Worm (Caenorhabditis elegans) whole organism, young adult: Measurements from ENCODE around the gene dgk-2.

Source experiments
- F33H1.4 ChIP-seq: fragments of 200-800 bp; sonication (Bioruptor generic); IDR thresholded peaks from 2 replicates; pipeline ENCODE4 v1.3.6; 2022; ENCODE audit warnings: missing genetic modification reagents, missing genetic modification characterization, missing compliant biosample characterization
- F49E8.2 ChIP-seq: sonication (generic microtip); optimal IDR thresholded peaks from 3 replicates; lab custom pipeline; 2017; ENCODE audit warnings: missing genetic modification characterization, mild to moderate bottlenecking, missing compliant biosample characterization, antibody characterized with exemption, moderate library complexity; ENCODE audit not compliant: insufficient read depth
- K12H6.12 ChIP-seq: fragments of 200-800 bp; sonication (Bioruptor generic); optimal IDR thresholded peaks from 2 replicates; lab custom pipeline; 2018; ENCODE audit warnings: mild to moderate bottlenecking, missing genetic modification characterization, missing compliant biosample characterization
- hlh-26 ChIP-seq: fragments of 200-800 bp; sonication (Bioruptor generic); conservative IDR thresholded peaks from 2 replicates; pipeline ENCODE4 v1.3.6; 2022; ENCODE audit warnings: missing genetic modification reagents, missing genetic modification characterization, missing compliant biosample characterization
- let-526 ChIP-seq: fragments of 200-800 bp; sonication (Bioruptor generic); IDR thresholded peaks from 2 replicates; pipeline ENCODE4 v1.3.6; 2022; ENCODE audit warnings: missing genetic modification reagents, missing genetic modification characterization, missing compliant biosample characterization
- nfya-2 ChIP-seq: fragments of 200-800 bp; sonication (Bioruptor generic); IDR thresholded peaks from 2 replicates; pipeline ENCODE4 v1.3.6; 2022; ENCODE audit warnings: missing genetic modification reagents, missing genetic modification characterization, missing compliant biosample characterization
- repo-1 ChIP-seq: sonication (generic microtip); optimal IDR thresholded peaks from 2 replicates; lab custom pipeline; 2017; ENCODE audit warnings: mild to moderate bottlenecking, missing genetic modification characterization, missing compliant biosample characterization
- tlf-1 ChIP-seq: fragments of 200-800 bp; sonication (Bioruptor generic); optimal IDR thresholded peaks from 2 replicates; lab custom pipeline; 2018; ENCODE audit warnings: mild to moderate bottlenecking, missing genetic modification characterization, missing compliant biosample characterization
- unc-130 ChIP-seq: sonication (generic microtip); optimal IDR thresholded peaks from 2 replicates; lab custom pipeline; 2016; ENCODE audit warnings: missing genetic modification reagents, missing genetic modification characterization, missing compliant biosample characterization
- unc-62 ChIP-seq: fragments of 150-350 bp; optimal IDR thresholded peaks from 2 replicates; lab custom pipeline; 2014; ENCODE audit warnings: missing biosample characterization, missing genetic modification reagents, missing genetic modification characterization

ce11 chrX:4532160-4532741 is 28.1 kb upstream of the dgk-2 start, which contains the start of gene nhr-35:
- TF ChIP-seq K12H6.12 (tag; lab: Kevin White, UChicago) (peak; percentile 29), unc-62 (GFP tag; lab: Kevin White, UChicago) (peak; percentile 94), let-526 (GFP tag; lab: Robert Waterston, UW) (peak; percentile 69; the same call in 1 of the 2 replicates), repo-1 (peak; percentile 63), hlh-26 (GFP tag; lab: Robert Waterston, UW) (no peak), F49E8.2 (tag; lab: Kevin White, UChicago) (no peak), nfya-2 (no peak), unc-130 (GFP tag; lab: Kevin White, UChicago) (no peak), F33H1.4 (GFP tag; lab: Robert Waterston, UW) (no peak), tlf-1 (peak; percentile 66)
